Worm (Caenorhabditis elegans) whole organism, L2 larva: Measurements from ENCODE around the gene F56F11.4.

Experiments used
- F13H6.1 ChIP-seq: sonication (generic microtip); optimal IDR thresholded peaks from 2 replicates; lab custom pipeline; 2016; ENCODE audit warnings: missing genetic modification characterization, missing compliant biosample characterization
- R02D3.7 ChIP-seq: fragments of 150-350 bp; optimal IDR thresholded peaks from 2 replicates; lab custom pipeline; 2014; ENCODE audit warnings: missing biosample characterization, missing genetic modification characterization
- Y55F3AM.14 ChIP-seq: fragments of 200-800 bp; sonication (Bioruptor generic); optimal IDR thresholded peaks from 2 replicates; lab custom pipeline; 2018; ENCODE audit warnings: mild to moderate bottlenecking, missing genetic modification characterization, missing compliant biosample characterization
- blmp-1 ChIP-seq: sonication (generic microtip); optimal IDR thresholded peaks from 2 replicates; lab custom pipeline; 2017; ENCODE audit warnings: missing genetic modification characterization, mild to moderate bottlenecking, missing compliant biosample characterization, antibody characterized with exemption, moderate library complexity; ENCODE audit not compliant: insufficient read depth
- mdl-1 ChIP-seq, 2 experiments: fragments of 150-350 bp in 1 of 2; sonication (generic microtip) in 1 of 2; optimal IDR thresholded peaks; 2 replicates each; lab custom pipeline; 2017; ENCODE audit warnings: missing biosample characterization in 2 of 2, missing genetic modification characterization in 2 of 2
- nhr-12 ChIP-seq: fragments of 150-350 bp; optimal IDR thresholded peaks from 2 replicates; lab custom pipeline; 2014; ENCODE audit warnings: missing biosample characterization, missing genetic modification characterization
- skn-1 ChIP-seq: sonication (generic microtip); optimal IDR thresholded peaks from 2 replicates; lab custom pipeline; 2017; ENCODE audit warnings: missing biosample characterization, missing genetic modification characterization
- snpc-4 ChIP-seq: fragments of 150-350 bp; optimal IDR thresholded peaks from 2 replicates; lab custom pipeline; 2014; ENCODE audit warnings: missing biosample characterization, missing genetic modification characterization
- unc-55 ChIP-seq: fragments of 150-350 bp; sonication (generic microtip); optimal IDR thresholded peaks from 3 replicates; lab custom pipeline; 2014; ENCODE audit warnings: missing biosample characterization, missing genetic modification reagents, missing genetic modification characterization
- ztf-1 ChIP-seq: fragments of 200-800 bp; sonication (Bioruptor generic); conservative IDR thresholded peaks from 2 replicates; pipeline ENCODE4 v1.3.6; 2022; ENCODE audit warnings: missing genetic modification characterization, missing compliant biosample characterization

DNA sequence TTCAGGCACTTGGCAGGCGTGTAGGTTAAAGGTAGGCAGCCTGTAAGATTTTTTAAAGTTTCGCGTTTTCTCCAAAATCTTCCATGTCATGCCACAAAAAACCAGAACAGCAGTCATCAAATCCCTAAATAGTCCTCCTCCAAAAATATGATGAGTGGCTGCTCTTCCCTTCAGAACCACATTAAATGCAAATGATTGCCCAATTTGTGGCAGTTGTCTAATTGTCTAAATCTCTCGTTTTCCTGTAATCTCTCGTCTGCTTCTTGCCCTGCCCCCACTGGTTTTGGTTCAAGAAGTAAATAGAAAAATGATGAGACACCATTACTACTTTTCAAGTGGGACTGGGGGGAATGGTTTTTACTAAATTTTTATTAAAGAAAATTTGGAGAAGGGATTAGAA lies 48.1 kb downstream of the F56F11.4 start:
- TF ChIP-seq F13H6.1 (tag; lab: Kevin White, UChicago): no peak
- no peak for TF ChIP-seq unc-55
- TF ChIP-seq mdl-1 (tag; optimal IDR thresholded peaks at IDR 0.05; lab: Kevin White, UChicago): no peak
- no peak for TF ChIP-seq blmp-1
- no peak for TF ChIP-seq R02D3.7 (tag; lab: Kevin White, UChicago)
- no peak for TF ChIP-seq snpc-4 (tag; lab: Kevin White, UChicago)
- no peak for TF ChIP-seq ztf-1 (GFP tag; lab: Robert Waterston, UW)
- no peak for TF ChIP-seq nhr-12 (tag; lab: Kevin White, UChicago)
- TF ChIP-seq Y55F3AM.14: no peak
- TF ChIP-seq skn-1 (tag; lab: Kevin White, UChicago): no peak
